Fruit fly (Drosophila melanogaster) whole organism: ENCODE measurements around the gene SpdS.

ENCODE experiments used
- Dll ChIP-seq: fragments of >200 bp; optimal IDR thresholded peaks from 2 replicates; lab custom pipeline; 2017
- EcR ChIP-seq, 2 experiments: fragments of >200 bp; optimal IDR thresholded peaks; 2 replicates each; lab custom pipeline; 2017; ENCODE audit warnings: missing biosample characterization in 2 of 2, missing genetic modification characterization in 2 of 2, missing genetic modification reagents in 2 of 2
- psq ChIP-seq: fragments of >200 bp; optimal IDR thresholded peaks from 2 replicates; lab custom pipeline; 2017

dm6 chr3R:9679746-9680145 is 48.3 kb downstream of the SpdS start, which contains the start of gene nmdyn-D7:
- no peak for TF ChIP-seq Dll (lab: Kevin White, UChicago)
- TF ChIP-seq psq, result no peak
- no peak for TF ChIP-seq EcR (GFP tag; optimal IDR thresholded peaks at IDR 0.05; lab: Kevin White, UChicago)
